Worm (Caenorhabditis elegans) whole organism, young adult: Measurements from ENCODE around the gene ZK829.7.

ENCODE experiments used
- B0261.1 ChIP-seq: sonication (generic microtip); optimal IDR thresholded peaks from 2 replicates; lab custom pipeline; 2016; ENCODE audit warnings: mild to moderate bottlenecking, missing genetic modification characterization, moderate library complexity, missing compliant biosample characterization
- F23B12.7 ChIP-seq: sonication (generic microtip); optimal IDR thresholded peaks from 2 replicates; lab custom pipeline; 2017; ENCODE audit warnings: missing genetic modification characterization, mild to moderate bottlenecking, missing compliant biosample characterization, antibody characterized with exemption, moderate library complexity; ENCODE audit not compliant: insufficient read depth
- F39B2.1 ChIP-seq: fragments of 200-800 bp; sonication (Bioruptor generic); IDR thresholded peaks from 2 replicates; pipeline ENCODE4 v1.3.6; 2022; ENCODE audit warnings: missing genetic modification reagents, missing genetic modification characterization, missing compliant biosample characterization
- F49E8.2 ChIP-seq: sonication (generic microtip); optimal IDR thresholded peaks from 3 replicates; lab custom pipeline; 2017; ENCODE audit warnings: missing genetic modification characterization, mild to moderate bottlenecking, missing compliant biosample characterization, antibody characterized with exemption, moderate library complexity; ENCODE audit not compliant: insufficient read depth
- F57A8.1 ChIP-seq: fragments of 200-800 bp; sonication (Bioruptor generic); optimal IDR thresholded peaks from 2 replicates; lab custom pipeline; 2018; ENCODE audit warnings: mild to moderate bottlenecking, missing genetic modification characterization, moderate library complexity, missing compliant biosample characterization
- Y67H2A.10 ChIP-seq: fragments of 200-800 bp; sonication (Bioruptor generic); conservative IDR thresholded peaks from 2 replicates; pipeline ENCODE4 v1.3.6; 2022; ENCODE audit warnings: missing genetic modification reagents, missing genetic modification characterization, missing compliant biosample characterization
- aptf-2 ChIP-seq: fragments of 200-800 bp; sonication (Bioruptor generic); conservative IDR thresholded peaks from 2 replicates; pipeline ENCODE4 v1.3.6; 2022; ENCODE audit warnings: missing genetic modification reagents, missing genetic modification characterization, missing compliant biosample characterization
- aptf-3 ChIP-seq: fragments of 200-800 bp; sonication (Bioruptor generic); IDR thresholded peaks from 2 replicates; pipeline ENCODE4 v1.3.6; 2022; ENCODE audit warnings: missing genetic modification characterization, missing compliant biosample characterization
- athp-1 ChIP-seq: sonication (generic microtip); optimal IDR thresholded peaks from 2 replicates; lab custom pipeline; 2017; ENCODE audit warnings: mild to moderate bottlenecking, missing genetic modification characterization, missing compliant biosample characterization
- attf-5 ChIP-seq: fragments of 200-800 bp; sonication (Bioruptor generic); optimal IDR thresholded peaks from 2 replicates; lab custom pipeline; 2018; ENCODE audit warnings: mild to moderate bottlenecking, missing genetic modification characterization, missing compliant biosample characterization
- attf-6 ChIP-seq: fragments of 200-800 bp; sonication (Bioruptor generic); IDR thresholded peaks from 2 replicates; pipeline ENCODE4 v1.3.6; 2022; ENCODE audit warnings: missing genetic modification reagents, missing genetic modification characterization, missing compliant biosample characterization
- cebp-2 ChIP-seq: fragments of 200-800 bp; sonication (Bioruptor generic); IDR thresholded peaks from 2 replicates; pipeline ENCODE4 v1.3.6; 2022; ENCODE audit warnings: missing genetic modification characterization, missing compliant biosample characterization
- ceh-27 ChIP-seq: fragments of 200-800 bp; sonication (Bioruptor generic); optimal IDR thresholded peaks from 2 replicates; lab custom pipeline; 2018; ENCODE audit warnings: mild to moderate bottlenecking, missing genetic modification characterization, moderate library complexity, missing compliant biosample characterization
- ceh-58 ChIP-seq: fragments of 200-800 bp; sonication (Bioruptor generic); IDR thresholded peaks from 2 replicates; pipeline ENCODE4 v1.3.6; 2022; ENCODE audit warnings: missing genetic modification characterization, missing compliant biosample characterization
- ceh-91 ChIP-seq: fragments of 200-800 bp; sonication (Bioruptor generic); IDR thresholded peaks from 2 replicates; pipeline ENCODE4 v1.3.6; 2022; ENCODE audit warnings: missing genetic modification reagents, missing genetic modification characterization, missing compliant biosample characterization
- hmg-1.2 ChIP-seq: fragments of 200-800 bp; sonication (Bioruptor generic); IDR thresholded peaks from 2 replicates; pipeline ENCODE4 v1.3.6; 2022; ENCODE audit warnings: missing genetic modification reagents, missing genetic modification characterization, missing compliant biosample characterization
- hmg-20 ChIP-seq: fragments of 200-800 bp; sonication (Bioruptor generic); IDR thresholded peaks from 2 replicates; pipeline ENCODE4 v1.3.6; 2022; ENCODE audit warnings: missing genetic modification reagents, missing genetic modification characterization, missing compliant biosample characterization
- hsf-1 ChIP-seq: fragments of 200-800 bp; sonication (Bioruptor generic); IDR thresholded peaks from 2 replicates; pipeline ENCODE4 v1.3.6; 2022; ENCODE audit warnings: missing genetic modification reagents, missing genetic modification characterization, missing compliant biosample characterization
- let-607 ChIP-seq, 2 experiments: fragments of 200-800 bp in 1 of 2; sonication (Bioruptor generic) in 1 of 2; sonication (generic microtip) in 1 of 2; optimal IDR thresholded peaks; 2 replicates each; lab custom pipeline; 2016 to 2018; ENCODE audit warnings: mild to moderate bottlenecking in 2 of 2, missing compliant biosample characterization in 2 of 2, missing genetic modification characterization in 2 of 2, moderate library complexity in 2 of 2, missing genotype in 1 of 2
- lin-40 ChIP-seq: sonication (generic microtip); optimal IDR thresholded peaks from 2 replicates; lab custom pipeline; 2016; ENCODE audit warnings: missing genetic modification characterization, mild to moderate bottlenecking, missing compliant biosample characterization, missing genotype, missing genetic modification reagents
- lsl-1 ChIP-seq: fragments of 200-800 bp; sonication (Bioruptor generic); optimal IDR thresholded peaks from 2 replicates; lab custom pipeline; 2018; ENCODE audit warnings: mild to moderate bottlenecking, missing genetic modification characterization, moderate library complexity, missing compliant biosample characterization
- madf-10 ChIP-seq: sonication (generic microtip); optimal IDR thresholded peaks from 2 replicates; lab custom pipeline; 2016; ENCODE audit warnings: mild to moderate bottlenecking, missing genetic modification characterization, missing compliant biosample characterization
- madf-3 ChIP-seq: fragments of 200-800 bp; sonication (Bioruptor generic); IDR thresholded peaks from 2 replicates; pipeline ENCODE4 v1.3.6; 2022; ENCODE audit warnings: missing genetic modification reagents, missing genetic modification characterization, missing compliant biosample characterization
- madf-8 ChIP-seq: fragments of 200-800 bp; sonication (Bioruptor generic); conservative IDR thresholded peaks from 2 replicates; pipeline ENCODE4 v1.3.6; 2022; ENCODE audit warnings: missing genetic modification reagents, missing genetic modification characterization, missing compliant biosample characterization
- mes-4 ChIP-seq: sonication (generic microtip); optimal IDR thresholded peaks from 2 replicates; lab custom pipeline; 2016; ENCODE audit warnings: missing genotype, missing genetic modification characterization, missing compliant biosample characterization
- nhr-120 ChIP-seq: fragments of 200-800 bp; sonication (Bioruptor generic); IDR thresholded peaks from 2 replicates; pipeline ENCODE4 v1.3.6; 2022; ENCODE audit warnings: missing genetic modification characterization, missing compliant biosample characterization
- nhr-27 ChIP-seq: fragments of 200-800 bp; sonication (Bioruptor generic); optimal IDR thresholded peaks from 2 replicates; lab custom pipeline; 2018; ENCODE audit warnings: mild to moderate bottlenecking, missing genetic modification characterization, moderate library complexity, missing compliant biosample characterization
- sea-2 ChIP-seq: fragments of 200-800 bp; sonication (Bioruptor generic); IDR thresholded peaks from 2 replicates; pipeline ENCODE4 v1.3.6; 2022; ENCODE audit warnings: missing genetic modification characterization, missing compliant biosample characterization
- tlf-1 ChIP-seq: fragments of 200-800 bp; sonication (Bioruptor generic); optimal IDR thresholded peaks from 2 replicates; lab custom pipeline; 2018; ENCODE audit warnings: mild to moderate bottlenecking, missing genetic modification characterization, missing compliant biosample characterization
- unc-62 ChIP-seq: fragments of 150-350 bp; optimal IDR thresholded peaks from 2 replicates; lab custom pipeline; 2014; ENCODE audit warnings: missing biosample characterization, missing genetic modification reagents, missing genetic modification characterization
- zfh-2 ChIP-seq: fragments of 200-800 bp; sonication (Bioruptor generic); conservative IDR thresholded peaks from 2 replicates; pipeline ENCODE4 v1.3.6; 2022; ENCODE audit warnings: missing genetic modification reagents, missing genetic modification characterization, missing compliant biosample characterization
- ztf-26 ChIP-seq: sonication (generic microtip); optimal IDR thresholded peaks from 2 replicates; lab custom pipeline; 2017; ENCODE audit warnings: missing genetic modification characterization, missing compliant biosample characterization
- ztf-28 ChIP-seq: fragments of 200-800 bp; sonication (Bioruptor generic); IDR thresholded peaks from 2 replicates; pipeline ENCODE4 v1.3.6; 2022; ENCODE audit warnings: missing genetic modification reagents, missing genetic modification characterization, missing compliant biosample characterization
- ztf-3 ChIP-seq: fragments of 200-800 bp; sonication (Bioruptor generic); optimal IDR thresholded peaks from 2 replicates; lab custom pipeline; 2018; ENCODE audit warnings: mild to moderate bottlenecking, missing genetic modification characterization, missing compliant biosample characterization
- ztf-6 ChIP-seq: fragments of 200-800 bp; sonication (Bioruptor generic); IDR thresholded peaks from 2 replicates; pipeline ENCODE4 v1.3.6; 2022; ENCODE audit warnings: missing genetic modification reagents, missing genetic modification characterization, missing compliant biosample characterization

ZK829.7 gene

DNA sequence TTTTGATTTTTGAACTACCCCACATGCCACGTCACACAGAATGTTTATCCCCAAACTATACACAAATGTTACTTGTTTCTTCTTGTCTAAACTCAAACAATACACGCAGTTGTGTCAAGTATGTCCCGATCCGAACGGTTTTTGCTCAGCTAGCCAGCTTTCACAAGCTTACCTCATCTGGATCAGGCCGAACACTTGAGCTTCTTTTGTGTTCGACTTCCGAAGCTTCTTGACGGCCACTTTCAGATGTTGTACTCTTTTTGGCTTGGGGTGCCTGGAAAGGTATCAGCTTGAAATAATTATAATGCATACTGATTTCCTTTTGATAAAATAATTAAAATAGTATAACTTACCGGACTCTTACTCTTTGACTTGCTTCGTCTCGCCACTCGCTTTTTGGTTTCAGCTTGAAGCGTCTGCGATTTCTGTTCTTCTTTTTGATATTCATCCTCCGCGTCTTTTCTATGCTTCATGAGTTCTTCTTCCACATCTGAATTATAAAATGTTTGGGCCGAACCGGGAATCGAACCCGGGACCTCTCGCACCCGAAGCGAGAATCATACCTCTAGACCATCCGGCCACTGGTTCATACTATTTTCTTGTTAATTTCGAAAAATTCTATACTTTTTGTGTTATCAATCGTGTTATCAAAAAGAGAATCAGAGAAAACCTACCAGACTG lies 43.9 kb upstream of the ZK829.7 start (continued):
- TF ChIP-seq B0261.1, result peak; percentile 63
- TF ChIP-seq hmg-20, result no peak

DNA sequence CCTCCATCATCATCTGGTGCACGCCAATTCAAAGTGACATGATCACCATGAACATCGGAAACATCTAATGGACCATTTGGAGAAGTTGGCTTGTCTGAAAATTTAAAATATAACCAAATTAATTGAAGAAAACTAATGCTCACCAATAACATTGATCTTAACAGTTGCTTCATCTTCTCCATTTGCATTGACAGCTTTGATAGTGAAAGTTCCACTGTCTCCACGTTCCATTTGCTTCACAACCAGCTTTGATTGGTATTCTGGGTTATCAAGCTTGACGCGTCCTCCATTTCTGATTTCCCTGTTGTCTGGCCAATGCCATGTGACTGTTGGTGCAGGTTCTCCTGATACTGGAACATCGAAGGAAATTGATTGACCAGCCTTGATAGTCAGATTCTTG lies 25.1 kb upstream of the ZK829.7 start:
- TF ChIP-seq hmg-1.2 (GFP tag; lab: Robert Waterston, UW), result no peak
- no peak for TF ChIP-seq nhr-27 (tag; lab: Kevin White, UChicago)
- no peak for TF ChIP-seq nhr-120
- no peak for TF ChIP-seq ztf-28
- TF ChIP-seq aptf-3 (GFP tag; lab: Robert Waterston, UW), result no peak
- no peak for TF ChIP-seq attf-6 (GFP tag; lab: Robert Waterston, UW)
- TF ChIP-seq tlf-1, result no peak
- no peak for TF ChIP-seq sea-2

DNA sequence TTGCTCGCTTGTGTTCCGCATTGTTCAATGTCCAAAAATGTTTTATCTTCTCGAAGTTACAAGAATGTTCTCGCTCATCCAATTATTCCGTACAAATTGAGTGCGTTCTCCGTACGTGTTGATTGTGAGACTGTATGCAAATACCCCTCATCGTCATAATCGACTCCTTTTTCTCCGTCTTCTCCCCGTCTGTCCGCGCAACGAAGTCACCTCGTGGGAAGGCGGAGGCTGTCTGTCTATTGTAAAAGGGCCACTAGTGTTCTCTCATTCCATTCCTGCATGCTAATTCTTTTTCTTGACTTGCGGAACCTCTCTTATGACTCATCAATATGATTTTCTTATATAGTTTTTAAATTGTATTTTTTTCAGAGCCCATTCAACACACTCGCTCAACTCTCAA lies 8.8 kb upstream of the ZK829.7 start, which contains the start of gene ZK829.9:
TSS of gene ZK829.9 (plus strand) at position 364 of the 400 bp plus-strand sequence.
- TF ChIP-seq F49E8.2 (tag; lab: Kevin White, UChicago) (no peak), aptf-2 (GFP tag; lab: Robert Waterston, UW) (peak; percentile 96), ceh-58 (GFP tag; lab: Robert Waterston, UW) (no peak), lsl-1 (no peak), madf-3 (GFP tag; lab: Robert Waterston, UW) (no peak), sea-2 (no peak), aptf-3 (GFP tag; lab: Robert Waterston, UW) (no peak), let-607 (tag; optimal IDR thresholded peaks at IDR 0.05; lab: Kevin White, UChicago) (no peak), cebp-2 (GFP tag; lab: Robert Waterston, UW) (0 out of 2 replicates have a peak, but pooled peaks have one; percentile 34), lin-40 (no peak), hsf-1 (GFP tag; lab: Robert Waterston, UW) (0 out of 2 replicates have a peak, but pooled peaks have one; percentile 31), F57A8.1 (GFP tag; lab: Kevin White, UChicago) (no peak), mes-4 (tag; lab: Kevin White, UChicago) (no peak), F39B2.1 (GFP tag; lab: Robert Waterston, UW) (no peak), ztf-3 (no peak), madf-10 (no peak), madf-8 (no peak), zfh-2 (GFP tag; lab: Robert Waterston, UW) (no peak)

DNA sequence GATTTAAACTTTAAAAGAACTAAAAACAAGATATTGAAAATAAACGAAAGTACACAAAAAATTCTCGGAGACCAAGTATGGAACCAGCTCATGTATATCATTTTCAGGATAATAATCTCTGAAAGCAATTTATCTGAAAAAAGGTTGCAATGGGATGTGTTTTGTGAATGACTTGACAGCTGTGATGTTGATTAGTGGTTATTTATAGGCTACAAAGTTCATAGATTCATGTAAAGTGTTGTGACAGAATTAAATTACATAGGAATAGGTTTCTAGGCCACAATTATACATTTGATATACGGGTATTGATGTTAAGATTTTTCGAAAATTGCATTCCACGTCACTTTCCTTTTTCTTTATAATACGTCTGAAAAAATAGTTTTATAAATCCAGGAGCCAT lies 4.0 kb upstream of the ZK829.7 start, which contains the start of gene srj-1:
TSS of gene srj-1 (minus strand) at position 101 of the 400 bp plus-strand sequence.
- TF ChIP-seq Y67H2A.10 (GFP tag; lab: Robert Waterston, UW), result no peak
- no peak for TF ChIP-seq ceh-91
- TF ChIP-seq hmg-20, result no peak
- TF ChIP-seq attf-5 (GFP tag; lab: Kevin White, UChicago), result no peak
- TF ChIP-seq ztf-6 (GFP tag; lab: Robert Waterston, UW), result no peak
- TF ChIP-seq ceh-27 (GFP tag; lab: Kevin White, UChicago), result no peak
- TF ChIP-seq F49E8.2 (tag; lab: Kevin White, UChicago), result no peak
- no peak for TF ChIP-seq F23B12.7
- no peak for TF ChIP-seq unc-62 (GFP tag; lab: Kevin White, UChicago)
- TF ChIP-seq athp-1, result no peak
- no peak for TF ChIP-seq ztf-26
- TF ChIP-seq, all 124 proteins: peak for 0
